Fruit fly (Drosophila melanogaster): Measurements from ENCODE around the gene Sgs8.

The Sgs8 gene

dm6 chr3L:11540330-11540702, 31.1 kb upstream of the Sgs8 start (continued):
- TF ChIP-seq CG15011 (GFP tag; optimal IDR thresholded peaks at IDR 0.05), result peak; percentile 13
- TF ChIP-seq Sox100B (GFP tag; optimal IDR thresholded peaks at IDR 0.05), result peak; percentile 49
- TF ChIP-seq HmgD (GFP tag; optimal IDR thresholded peaks at IDR 0.05), result no peak
- no peak for TF ChIP-seq sna (GFP tag; IDR thresholded peaks at IDR 0.05; ENCODE audit: partially characterized antibody)
- peak; percentile 58 for TF ChIP-seq odd (GFP tag; optimal IDR thresholded peaks at IDR 0.05)
- no peak for TF ChIP-seq Dll (GFP tag; IDR thresholded peaks at IDR 0.05; ENCODE audit: partially characterized antibody)
- peak; percentile 11 for TF ChIP-seq CG7556 (GFP tag; optimal IDR thresholded peaks at IDR 0.05)
- TF ChIP-seq kni (GFP tag; optimal IDR thresholded peaks at IDR 0.05), result peak; percentile 78
- TF ChIP-seq Xrp1 (GFP tag; IDR thresholded peaks at IDR 0.05), result peak; percentile 54; the same call in 1 of the 2 replicates
- TF ChIP-seq CG3847 (GFP tag; IDR thresholded peaks at IDR 0.05), result no peak
- TF ChIP-seq CG10543 (GFP tag; optimal IDR thresholded peaks at IDR 0.05), result peak; percentile 10
- TF ChIP-seq croc (GFP tag; conservative IDR thresholded peaks at IDR 0.05), result no peak
- peak; percentile 31 for TF ChIP-seq Meics (GFP tag; optimal IDR thresholded peaks at IDR 0.05)
- peak; percentile 69 for TF ChIP-seq lab (GFP tag; optimal IDR thresholded peaks at IDR 0.05)
- no peak for TF ChIP-seq ttk (GFP tag; IDR thresholded peaks at IDR 0.05)
- TF ChIP-seq grau (tag; optimal IDR thresholded peaks at IDR 0.05), result peak; percentile 1
- peak; percentile 36 for TF ChIP-seq CG3281 (GFP tag; optimal IDR thresholded peaks at IDR 0.05)
- peak; percentile 20 for TF ChIP-seq CG18262 (tag; optimal IDR thresholded peaks at IDR 0.05)
- TF ChIP-seq gce (GFP tag; IDR thresholded peaks at IDR 0.05), result peak; percentile 53; the same call in 1 of the 3 replicates
- peak; percentile 80 for TF ChIP-seq Vsx1 (GFP tag; optimal IDR thresholded peaks at IDR 0.05)
- peak; percentile 24 for TF ChIP-seq Mes4 (GFP tag; optimal IDR thresholded peaks at IDR 0.05)
- TF ChIP-seq gem (tag; optimal IDR thresholded peaks at IDR 0.05), result peak; percentile 39
- peak; percentile 2 for TF ChIP-seq CG4854 (GFP tag; optimal IDR thresholded peaks at IDR 0.05)
- peak; percentile 78 for TF ChIP-seq wek (GFP tag; optimal IDR thresholded peaks at IDR 0.05)
- peak; percentile 79 for TF ChIP-seq ATbp (GFP tag; optimal IDR thresholded peaks at IDR 0.05)
- peak in 1 of 2 experiments; percentile 58 for TF ChIP-seq Hr78 (GFP tag; optimal IDR thresholded peaks at IDR 0.05)
- no peak for TF ChIP-seq phol (tag; optimal IDR thresholded peaks at IDR 0.05)
- peak; percentile 3 for TF ChIP-seq Jarid2 (GFP tag; optimal IDR thresholded peaks at IDR 0.05)
- TF ChIP-seq CG12942 (GFP tag; optimal IDR thresholded peaks at IDR 0.05), result peak; percentile 11
- peak; percentile 24 for TF ChIP-seq en (GFP tag; optimal IDR thresholded peaks at IDR 0.05)
- TF ChIP-seq CG18599 (GFP tag; optimal IDR thresholded peaks at IDR 0.05), result peak; percentile 42
- peak; percentile 16 for TF ChIP-seq sug (tag; optimal IDR thresholded peaks at IDR 0.05)
- 0 out of 3 replicates have a peak, but pooled peaks have one; percentile 43 for TF ChIP-seq CG11456 (GFP tag; IDR thresholded peaks at IDR 0.05)
- TF ChIP-seq CG1529 (GFP tag; optimal IDR thresholded peaks at IDR 0.05), result peak; percentile 37
- peak; percentile 53; the same call in 1 of the 2 replicates for TF ChIP-seq Rfx (GFP tag; IDR thresholded peaks at IDR 0.05)
- peak in 1 of 2 experiments; percentile 16 for TF ChIP-seq eve (GFP tag; optimal IDR thresholded peaks at IDR 0.05)
- TF ChIP-seq CG13424 (tag; optimal IDR thresholded peaks at IDR 0.05), result peak; percentile 28
- peak; percentile 54 for TF ChIP-seq CG15514 (GFP tag; optimal IDR thresholded peaks at IDR 0.05)
- no peak for TF ChIP-seq tx (GFP tag; optimal IDR thresholded peaks at IDR 0.05)
- no peak for TF ChIP-seq Lhr (GFP tag; optimal IDR thresholded peaks at IDR 0.05)
- TF ChIP-seq CG8765 (GFP tag; IDR thresholded peaks at IDR 0.05), result no peak
- TF ChIP-seq ranshi (GFP tag; IDR thresholded peaks at IDR 0.05), result peak; percentile 16; the same call in 1 of the 2 replicates
- TF ChIP-seq HmgZ (tag; optimal IDR thresholded peaks at IDR 0.05), result no peak
- TF ChIP-seq CG12155 (GFP tag; optimal IDR thresholded peaks at IDR 0.05), result no peak
- TF ChIP-seq CG2875 (GFP tag; optimal IDR thresholded peaks at IDR 0.05), result peak; percentile 62
- peak; percentile 40 for TF ChIP-seq CG1603 (tag; optimal IDR thresholded peaks at IDR 0.05)
- peak; percentile 10 for TF ChIP-seq bab2 (GFP tag; optimal IDR thresholded peaks at IDR 0.05)
- TF ChIP-seq Rx (GFP tag; IDR thresholded peaks at IDR 0.05), result no peak
